Worm (Caenorhabditis elegans) whole organism, L4 larva: Measurements from ENCODE around the gene T21D12.12.
A peak's percentile ranks its signal among the peaks of the same experiment; 100 is the strongest.

Source experiments
- D1046.2 ChIP-seq: fragments of 200-800 bp; sonication (Bioruptor generic); IDR thresholded peaks from 2 replicates; pipeline ENCODE4 v1.3.6; 2022; ENCODE audit warnings: missing genetic modification characterization, missing compliant biosample characterization
- F10B5.3 ChIP-seq: sonication (generic microtip); optimal IDR thresholded peaks from 2 replicates; lab custom pipeline; 2016; ENCODE audit warnings: mild to moderate bottlenecking, missing genetic modification characterization, missing compliant biosample characterization
- F37D6.2 ChIP-seq: sonication (generic microtip); optimal IDR thresholded peaks from 2 replicates; lab custom pipeline; 2016; ENCODE audit warnings: mild to moderate bottlenecking, missing genetic modification characterization, missing compliant biosample characterization
- F49E8.2 ChIP-seq: sonication (generic microtip); optimal IDR thresholded peaks from 2 replicates; lab custom pipeline; 2016; ENCODE audit warnings: missing compliant biosample characterization, mild to moderate bottlenecking, missing genetic modification characterization, borderline replicate concordance
- T26A8.4 ChIP-seq: fragments of 200-800 bp; sonication (Bioruptor generic); IDR thresholded peaks from 2 replicates; pipeline ENCODE4 v1.3.6; 2022; ENCODE audit warnings: missing genetic modification characterization, missing compliant biosample characterization
- Y105C5A.15 ChIP-seq: fragments of 200-800 bp; sonication (Bioruptor generic); IDR thresholded peaks from 2 replicates; pipeline ENCODE4 v1.3.6; 2022; ENCODE audit warnings: missing genetic modification characterization, missing compliant biosample characterization
- Y48G9A.11 ChIP-seq: fragments of 200-800 bp; sonication (Bioruptor generic); IDR thresholded peaks from 2 replicates; pipeline ENCODE4 v1.3.6; 2022; ENCODE audit warnings: missing genetic modification reagents, missing genetic modification characterization, missing compliant biosample characterization
- Y5F2A.4 ChIP-seq: fragments of 200-800 bp; sonication (Bioruptor generic); optimal IDR thresholded peaks from 2 replicates; lab custom pipeline; 2018; ENCODE audit warnings: mild to moderate bottlenecking, missing genetic modification characterization, missing compliant biosample characterization
- ZK337.2 ChIP-seq: fragments of 200-800 bp; sonication (Bioruptor generic); IDR thresholded peaks from 2 replicates; pipeline ENCODE4 v1.3.6; 2022; ENCODE audit warnings: missing genetic modification reagents, missing genetic modification characterization, missing compliant biosample characterization
- aha-1 ChIP-seq: fragments of 150-350 bp; peaks from one replicate; lab custom pipeline; 2014; ENCODE audit warnings: missing biosample characterization, missing genetic modification characterization
- arid-1 ChIP-seq: fragments of 200-800 bp; sonication (Bioruptor generic); conservative IDR thresholded peaks from 2 replicates; pipeline ENCODE4 v1.3.6; 2022; ENCODE audit warnings: missing genetic modification reagents, missing genetic modification characterization, missing compliant biosample characterization
- ceh-32 ChIP-seq: sonication (generic microtip); optimal IDR thresholded peaks from 2 replicates; lab custom pipeline; 2016; ENCODE audit warnings: mild to moderate bottlenecking, missing genetic modification characterization, missing compliant biosample characterization; ENCODE audit not compliant: poor library complexity
- ceh-62 ChIP-seq: sonication (generic microtip); optimal IDR thresholded peaks from 2 replicates; lab custom pipeline; 2017; ENCODE audit warnings: missing biosample characterization, missing genetic modification characterization
- ces-1 ChIP-seq: fragments of 150-350 bp; sonication (generic microtip); optimal IDR thresholded peaks from 4 replicates; lab custom pipeline; 2014; ENCODE audit warnings: missing biosample characterization, missing genetic modification reagents, missing genetic modification characterization
- cey-2 ChIP-seq: sonication (generic microtip); optimal IDR thresholded peaks from 3 replicates; lab custom pipeline; 2017; ENCODE audit warnings: missing genetic modification characterization, mild to moderate bottlenecking, missing compliant biosample characterization, antibody characterized with exemption, borderline replicate concordance; ENCODE audit not compliant: insufficient read depth
- ctbp-1 ChIP-seq: fragments of 200-800 bp; sonication (Bioruptor generic); IDR thresholded peaks from 2 replicates; pipeline ENCODE4 v1.3.6; 2022; ENCODE audit warnings: missing genetic modification reagents, missing genetic modification characterization, missing compliant biosample characterization
- daf-19 ChIP-seq: fragments of 200-800 bp; sonication (Bioruptor generic); conservative IDR thresholded peaks from 2 replicates; pipeline ENCODE4 v1.3.6; 2022; ENCODE audit warnings: missing genetic modification characterization, missing compliant biosample characterization
- dmd-8 ChIP-seq: fragments of 200-800 bp; sonication (Bioruptor generic); IDR thresholded peaks from 2 replicates; pipeline ENCODE4 v1.3.6; 2022; ENCODE audit warnings: missing genetic modification characterization, missing compliant biosample characterization
- dmd-9 ChIP-seq: fragments of 200-800 bp; sonication (Bioruptor generic); IDR thresholded peaks from 2 replicates; pipeline ENCODE4 v1.3.6; 2022; ENCODE audit warnings: missing genetic modification reagents, missing genetic modification characterization, missing compliant biosample characterization
- dpl-1 ChIP-seq: fragments of 150-350 bp; optimal IDR thresholded peaks from 2 replicates; lab custom pipeline; 2014; ENCODE audit warnings: missing biosample characterization, missing genetic modification reagents, missing genetic modification characterization
- fkh-10 ChIP-seq: fragments of 150-350 bp; optimal IDR thresholded peaks from 2 replicates; lab custom pipeline; 2014; ENCODE audit warnings: missing biosample characterization, missing genetic modification reagents, missing genetic modification characterization
- gei-8 ChIP-seq: fragments of 200-800 bp; sonication (Bioruptor generic); optimal IDR thresholded peaks from 2 replicates; lab custom pipeline; 2018; ENCODE audit warnings: mild to moderate bottlenecking, missing genetic modification characterization, missing compliant biosample characterization
- lin-15B ChIP-seq: fragments of 150-350 bp; sonication (generic microtip); optimal IDR thresholded peaks from 3 replicates; lab custom pipeline; 2014; ENCODE audit warnings: missing biosample characterization, missing genetic modification characterization
- lin-29 ChIP-seq: fragments of 200-800 bp; sonication (Bioruptor generic); IDR thresholded peaks from 2 replicates; pipeline ENCODE4 v1.3.6; 2022; ENCODE audit warnings: missing genetic modification reagents, missing genetic modification characterization, missing compliant biosample characterization
- lir-3 ChIP-seq: sonication (generic microtip); optimal IDR thresholded peaks from 2 replicates; lab custom pipeline; 2016; ENCODE audit warnings: mild to moderate bottlenecking, missing genetic modification characterization, missing compliant biosample characterization
- nhr-10 ChIP-seq: fragments of 150-350 bp; optimal IDR thresholded peaks from 2 replicates; lab custom pipeline; 2014; ENCODE audit warnings: missing biosample characterization, missing genetic modification characterization
- nhr-102 ChIP-seq: sonication (generic microtip); optimal IDR thresholded peaks from 2 replicates; lab custom pipeline; 2016; ENCODE audit warnings: mild to moderate bottlenecking, missing genetic modification characterization, moderate library complexity, missing compliant biosample characterization
- nhr-41 ChIP-seq: fragments of 200-800 bp; sonication (Bioruptor generic); IDR thresholded peaks from 2 replicates; pipeline ENCODE4 v1.3.6; 2022; ENCODE audit warnings: missing genetic modification reagents, missing genetic modification characterization, missing compliant biosample characterization
- nhr-76 ChIP-seq: fragments of 150-350 bp; optimal IDR thresholded peaks from 2 replicates; lab custom pipeline; 2014; ENCODE audit warnings: missing biosample characterization, missing genetic modification characterization
- php-3 ChIP-seq: fragments of 200-800 bp; sonication (Bioruptor generic); IDR thresholded peaks from 2 replicates; pipeline ENCODE4 v1.3.6; 2022; ENCODE audit warnings: missing genetic modification reagents, missing genetic modification characterization, missing compliant biosample characterization
- pqm-1 ChIP-seq: sonication (generic microtip); optimal IDR thresholded peaks from 2 replicates; lab custom pipeline; 2017; ENCODE audit warnings: missing biosample characterization, missing genetic modification characterization
- sdz-12 ChIP-seq: fragments of 200-800 bp; sonication (Bioruptor generic); optimal IDR thresholded peaks from 2 replicates; lab custom pipeline; 2018; ENCODE audit warnings: mild to moderate bottlenecking, missing genetic modification characterization, missing compliant biosample characterization
- set-16 ChIP-seq: fragments of 200-800 bp; sonication (Bioruptor generic); IDR thresholded peaks from 2 replicates; pipeline ENCODE4 v1.3.6; 2022; ENCODE audit warnings: missing genetic modification reagents, missing genetic modification characterization, missing compliant biosample characterization
- snpc-1.2 ChIP-seq: fragments of 200-800 bp; sonication (Bioruptor generic); IDR thresholded peaks from 2 replicates; pipeline ENCODE4 v1.3.6; 2022; ENCODE audit warnings: missing genetic modification reagents, missing genetic modification characterization, missing compliant biosample characterization
- unc-39 ChIP-seq: sonication (generic microtip); optimal IDR thresholded peaks from 2 replicates; lab custom pipeline; 2017; ENCODE audit warnings: missing biosample characterization, missing genetic modification characterization
- unc-62 ChIP-seq, 3 experiments: fragments of 150-350 bp in 1 of 3; sonication (generic microtip); optimal IDR thresholded peaks in 2 of 3; peaks in 1 of 3; 1 replicate in 1 of 3; 2 replicates in 2 of 3; lab custom pipeline; 2014 to 2017; ENCODE audit warnings: missing biosample characterization in 3 of 3, missing genetic modification characterization in 3 of 3, missing genetic modification reagents in 3 of 3, missing genotype in 1 of 3
- vab-7 ChIP-seq: fragments of 200-800 bp; sonication (Bioruptor generic); IDR thresholded peaks from 2 replicates; pipeline ENCODE4 v1.3.6; 2022; ENCODE audit warnings: missing genetic modification reagents, missing genetic modification characterization, missing compliant biosample characterization

T21D12.12 gene

ce11 chrIV:291851-292367, 25.7 kb downstream of the T21D12.12 start (continued):
- TF ChIP-seq pqm-1 (tag; lab: Kevin White, UChicago) (peak; percentile 97), dmd-8 (GFP tag; lab: Robert Waterston, UW) (no peak), daf-19 (no peak), fkh-10 (GFP tag; lab: Kevin White, UChicago) (no peak), unc-39 (no peak), sdz-12 (GFP tag; lab: Kevin White, UChicago) (no peak), T26A8.4 (GFP tag; lab: Robert Waterston, UW) (no peak; the same call in 1 of the 2 replicates), dmd-9 (GFP tag; lab: Robert Waterston, UW) (no peak), Y48G9A.11 (GFP tag; lab: Robert Waterston, UW) (no peak), php-3 (GFP tag; lab: Robert Waterston, UW) (peak; percentile 70), F37D6.2 (tag; lab: Kevin White, UChicago) (no peak), ceh-62 (no peak), ceh-32 (tag; lab: Kevin White, UChicago) (no peak), ctbp-1 (GFP tag; lab: Robert Waterston, UW) (no peak), nhr-76 (tag; lab: Kevin White, UChicago) (no peak), nhr-41 (no peak), ZK337.2 (no peak), nhr-10 (tag; lab: Kevin White, UChicago) (no peak), nhr-102 (tag; lab: Kevin White, UChicago) (peak; percentile 83), D1046.2 (GFP tag; lab: Robert Waterston, UW) (no peak), vab-7 (GFP tag; lab: Robert Waterston, UW) (no peak), F49E8.2 (tag; lab: Kevin White, UChicago) (no peak), snpc-1.2 (GFP tag; lab: Robert Waterston, UW) (no peak), lin-15B (tag; lab: Kevin White, UChicago) (no peak), lir-3 (tag; lab: Kevin White, UChicago) (no peak), cey-2 (no peak), Y105C5A.15 (GFP tag; lab: Robert Waterston, UW) (no peak), dpl-1 (GFP tag; lab: Kevin White, UChicago) (no peak), F10B5.3 (tag; lab: Kevin White, UChicago) (no peak), ces-1 (GFP tag; lab: Kevin White, UChicago) (no peak), arid-1 (no peak), Y5F2A.4 (GFP tag; lab: Kevin White, UChicago) (no peak), set-16 (GFP tag; lab: Robert Waterston, UW) (no peak), lin-29 (no peak)

ce11 chrIV:293163-293755, 27.0 kb downstream of the T21D12.12 start:
- peak; percentile 95 for TF ChIP-seq aha-1 (tag; lab: Kevin White, UChicago)
- peak in 1 of 2 experiments; percentile 37 for TF ChIP-seq unc-62 (GFP tag; optimal IDR thresholded peaks at IDR 0.05 in 1 of 2; lab: Kevin White, UChicago)
- no peak for TF ChIP-seq unc-62 (tag; optimal IDR thresholded peaks at IDR 0.05; lab: Kevin White, UChicago)
- no peak for TF ChIP-seq gei-8 (GFP tag; lab: Kevin White, UChicago)
